Fruit fly (Drosophila melanogaster) Kc167 (cell line): ENCODE measurements around the gene GlcAT-P.

Experiments
- Sin3A ChIP-seq: fragments of >200 bp; optimal IDR thresholded peaks from 2 replicates; lab custom pipeline; 2018; ENCODE audit warnings: missing external identifiers
- h ChIP-seq: fragments of >200 bp; optimal IDR thresholded peaks from 3 replicates; lab custom pipeline; 2018; ENCODE audit warnings: missing external identifiers
- ttk ChIP-seq: sonication (Bioruptor generic); optimal IDR thresholded peaks from 2 replicates; lab custom pipeline; 2017; ENCODE audit warnings: missing external identifiers

DNA sequence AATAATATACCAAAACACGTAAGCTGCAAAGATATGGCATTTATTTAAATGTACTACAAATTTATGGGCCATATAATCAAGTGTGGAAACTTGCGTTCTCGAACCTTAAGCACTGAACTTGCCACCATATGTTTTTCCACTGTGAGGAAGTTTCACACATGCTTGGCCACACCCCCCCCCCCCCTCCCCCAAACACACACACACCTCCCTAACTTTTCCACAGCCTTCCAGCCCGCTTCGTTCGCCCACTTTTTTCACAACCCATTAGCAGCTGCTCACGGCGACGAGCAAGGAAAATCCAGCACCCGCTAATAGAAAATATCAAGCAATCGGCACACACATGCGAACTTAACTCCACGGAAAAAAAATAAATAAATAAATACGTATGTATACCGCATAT, 2.1 kb downstream of the GlcAT-P start:
- no peak for TF ChIP-seq h
- no peak for TF ChIP-seq Sin3A (lab: Kevin White, UChicago)
- no peak for TF ChIP-seq ttk
